Worm (Caenorhabditis elegans) whole organism, young adult: ENCODE data around the gene cyp-14A3.
A peak's percentile ranks its signal among the peaks of the same experiment; 100 is the strongest.

ENCODE experiments used
- B0019.2 ChIP-seq: fragments of 200-800 bp; sonication (Bioruptor generic); conservative IDR thresholded peaks from 2 replicates; pipeline ENCODE4 v1.3.6; 2022; ENCODE audit warnings: missing genetic modification reagents, missing genetic modification characterization, missing compliant biosample characterization
- B0261.1 ChIP-seq: sonication (generic microtip); optimal IDR thresholded peaks from 2 replicates; lab custom pipeline; 2016; ENCODE audit warnings: mild to moderate bottlenecking, missing genetic modification characterization, moderate library complexity, missing compliant biosample characterization
- C17E4.6 ChIP-seq: fragments of 200-800 bp; sonication (Bioruptor generic); IDR thresholded peaks from 2 replicates; pipeline ENCODE4 v1.3.6; 2022; ENCODE audit warnings: missing genetic modification reagents, missing genetic modification characterization, missing compliant biosample characterization
- F22D6.2 ChIP-seq: sonication (generic microtip); optimal IDR thresholded peaks from 2 replicates; lab custom pipeline; 2016; ENCODE audit warnings: mild to moderate bottlenecking, missing genetic modification characterization, missing compliant biosample characterization
- F23B12.7 ChIP-seq: sonication (generic microtip); optimal IDR thresholded peaks from 2 replicates; lab custom pipeline; 2017; ENCODE audit warnings: missing genetic modification characterization, mild to moderate bottlenecking, missing compliant biosample characterization, antibody characterized with exemption, moderate library complexity; ENCODE audit not compliant: insufficient read depth
- F37B4.10 ChIP-seq: fragments of 200-800 bp; sonication (Bioruptor generic); IDR thresholded peaks from 2 replicates; pipeline ENCODE4 v1.3.6; 2022; ENCODE audit warnings: missing genetic modification characterization, missing compliant biosample characterization
- F55B11.4 ChIP-seq: sonication (generic microtip); optimal IDR thresholded peaks from 2 replicates; lab custom pipeline; 2016; ENCODE audit warnings: missing compliant biosample characterization, missing genetic modification characterization, borderline replicate concordance; ENCODE audit not compliant: insufficient read depth
- K12H6.12 ChIP-seq: fragments of 200-800 bp; sonication (Bioruptor generic); optimal IDR thresholded peaks from 2 replicates; lab custom pipeline; 2018; ENCODE audit warnings: mild to moderate bottlenecking, missing genetic modification characterization, missing compliant biosample characterization
- T07F8.4 ChIP-seq: sonication (generic microtip); optimal IDR thresholded peaks from 2 replicates; lab custom pipeline; 2016; ENCODE audit warnings: mild to moderate bottlenecking, missing genetic modification characterization, moderate library complexity, missing compliant biosample characterization
- Y53G8AR.9 ChIP-seq: fragments of 200-800 bp; sonication (Bioruptor generic); conservative IDR thresholded peaks from 2 replicates; pipeline ENCODE4 v1.3.6; 2022; ENCODE audit warnings: missing genetic modification reagents, missing genetic modification characterization, missing compliant biosample characterization
- Y67H2A.10 ChIP-seq: fragments of 200-800 bp; sonication (Bioruptor generic); conservative IDR thresholded peaks from 2 replicates; pipeline ENCODE4 v1.3.6; 2022; ENCODE audit warnings: missing genetic modification reagents, missing genetic modification characterization, missing compliant biosample characterization
- Y95B8A.8 ChIP-seq: fragments of 200-800 bp; sonication (Bioruptor generic); IDR thresholded peaks from 2 replicates; pipeline ENCODE4 v1.3.6; 2022; ENCODE audit warnings: missing genetic modification reagents, missing genetic modification characterization, missing compliant biosample characterization
- akir-1 ChIP-seq: fragments of 200-800 bp; sonication (Bioruptor generic); optimal IDR thresholded peaks from 2 replicates; lab custom pipeline; 2018; ENCODE audit warnings: mild to moderate bottlenecking, missing genetic modification characterization, moderate library complexity, missing compliant biosample characterization
- aptf-3 ChIP-seq: fragments of 200-800 bp; sonication (Bioruptor generic); IDR thresholded peaks from 2 replicates; pipeline ENCODE4 v1.3.6; 2022; ENCODE audit warnings: missing genetic modification characterization, missing compliant biosample characterization
- athp-1 ChIP-seq: sonication (generic microtip); optimal IDR thresholded peaks from 2 replicates; lab custom pipeline; 2017; ENCODE audit warnings: mild to moderate bottlenecking, missing genetic modification characterization, missing compliant biosample characterization
- attf-3 ChIP-seq: fragments of 200-800 bp; sonication (Bioruptor generic); conservative IDR thresholded peaks from 2 replicates; pipeline ENCODE4 v1.3.6; 2022; ENCODE audit warnings: missing genetic modification reagents, missing genetic modification characterization, missing compliant biosample characterization
- attf-5 ChIP-seq: fragments of 200-800 bp; sonication (Bioruptor generic); optimal IDR thresholded peaks from 2 replicates; lab custom pipeline; 2018; ENCODE audit warnings: mild to moderate bottlenecking, missing genetic modification characterization, missing compliant biosample characterization
- ccch-3 ChIP-seq: fragments of 200-800 bp; sonication (Bioruptor generic); optimal IDR thresholded peaks from 2 replicates; lab custom pipeline; 2018; ENCODE audit warnings: mild to moderate bottlenecking, missing genetic modification characterization, missing compliant biosample characterization
- cebp-1 ChIP-seq, 2 experiments: fragments of 200-800 bp in 1 of 2; sonication (Bioruptor generic) in 1 of 2; sonication (generic microtip) in 1 of 2; IDR thresholded peaks in 1 of 2; optimal IDR thresholded peaks in 1 of 2; 2 replicates each; pipeline versions ENCODE4 v1.3.6 to Lab custom; 2017 to 2022; ENCODE audit warnings: missing compliant biosample characterization in 2 of 2, missing genetic modification characterization in 2 of 2, mild to moderate bottlenecking in 1 of 2, missing genetic modification reagents in 1 of 2, moderate library complexity in 1 of 2
- chd-7 ChIP-seq: sonication (generic microtip); optimal IDR thresholded peaks from 2 replicates; lab custom pipeline; 2016; ENCODE audit warnings: mild to moderate bottlenecking, missing genetic modification characterization, moderate library complexity, missing compliant biosample characterization
- efl-1 ChIP-seq: fragments of 150-350 bp; optimal IDR thresholded peaks from 2 replicates; lab custom pipeline; 2014; ENCODE audit warnings: missing biosample characterization, missing genetic modification reagents, missing genetic modification characterization
- hlh-12 ChIP-seq: sonication (generic microtip); optimal IDR thresholded peaks from 2 replicates; lab custom pipeline; 2016; ENCODE audit warnings: missing genetic modification characterization, missing compliant biosample characterization
- hlh-26 ChIP-seq: fragments of 200-800 bp; sonication (Bioruptor generic); conservative IDR thresholded peaks from 2 replicates; pipeline ENCODE4 v1.3.6; 2022; ENCODE audit warnings: missing genetic modification reagents, missing genetic modification characterization, missing compliant biosample characterization
- hmg-1.2 ChIP-seq: fragments of 200-800 bp; sonication (Bioruptor generic); IDR thresholded peaks from 2 replicates; pipeline ENCODE4 v1.3.6; 2022; ENCODE audit warnings: missing genetic modification reagents, missing genetic modification characterization, missing compliant biosample characterization
- hrde-1 ChIP-seq: sonication (generic microtip); optimal IDR thresholded peaks from 2 replicates; lab custom pipeline; 2016; ENCODE audit warnings: missing genetic modification characterization, mild to moderate bottlenecking, missing compliant biosample characterization, moderate library complexity, missing genotype, missing genetic modification reagents, borderline replicate concordance
- lag-1 ChIP-seq: fragments of 200-800 bp; sonication (Bioruptor generic); IDR thresholded peaks from 2 replicates; pipeline ENCODE4 v1.3.6; 2022; ENCODE audit warnings: missing genetic modification reagents, missing genetic modification characterization, missing compliant biosample characterization
- let-607 ChIP-seq, 2 experiments: fragments of 200-800 bp in 1 of 2; sonication (Bioruptor generic) in 1 of 2; sonication (generic microtip) in 1 of 2; optimal IDR thresholded peaks; 2 replicates each; lab custom pipeline; 2016 to 2018; ENCODE audit warnings: mild to moderate bottlenecking in 2 of 2, missing compliant biosample characterization in 2 of 2, missing genetic modification characterization in 2 of 2, moderate library complexity in 2 of 2, missing genotype in 1 of 2
- lin-35 ChIP-seq, 3 experiments: fragments of 150-350 bp in 2 of 3; sonication (generic microtip) in 1 of 3; optimal IDR thresholded peaks; 2 replicates each; lab custom pipeline; 2014 to 2018; ENCODE audit warnings: missing biosample characterization in 3 of 3, missing genetic modification characterization in 3 of 3, missing genetic modification reagents in 3 of 3
- lin-54 ChIP-seq: fragments of 200-800 bp; sonication (Bioruptor generic); optimal IDR thresholded peaks from 2 replicates; lab custom pipeline; 2018; ENCODE audit warnings: mild to moderate bottlenecking, missing genetic modification characterization, missing compliant biosample characterization
- lsl-1 ChIP-seq: fragments of 200-800 bp; sonication (Bioruptor generic); optimal IDR thresholded peaks from 2 replicates; lab custom pipeline; 2018; ENCODE audit warnings: mild to moderate bottlenecking, missing genetic modification characterization, moderate library complexity, missing compliant biosample characterization
- madf-10 ChIP-seq: sonication (generic microtip); optimal IDR thresholded peaks from 2 replicates; lab custom pipeline; 2016; ENCODE audit warnings: mild to moderate bottlenecking, missing genetic modification characterization, missing compliant biosample characterization
- madf-6 ChIP-seq: fragments of 200-800 bp; sonication (Bioruptor generic); IDR thresholded peaks from 2 replicates; pipeline ENCODE4 v1.3.6; 2022; ENCODE audit warnings: missing genetic modification reagents, missing genetic modification characterization, missing compliant biosample characterization
- madf-8 ChIP-seq: fragments of 200-800 bp; sonication (Bioruptor generic); conservative IDR thresholded peaks from 2 replicates; pipeline ENCODE4 v1.3.6; 2022; ENCODE audit warnings: missing genetic modification reagents, missing genetic modification characterization, missing compliant biosample characterization
- mxl-1 ChIP-seq: sonication (generic microtip); optimal IDR thresholded peaks from 2 replicates; lab custom pipeline; 2016; ENCODE audit warnings: missing genetic modification characterization, missing compliant biosample characterization
- nhr-90 ChIP-seq: sonication (generic microtip); optimal IDR thresholded peaks from 2 replicates; lab custom pipeline; 2016; ENCODE audit warnings: missing genotype, mild to moderate bottlenecking, missing genetic modification characterization, missing compliant biosample characterization
- repo-1 ChIP-seq: sonication (generic microtip); optimal IDR thresholded peaks from 2 replicates; lab custom pipeline; 2017; ENCODE audit warnings: mild to moderate bottlenecking, missing genetic modification characterization, missing compliant biosample characterization
- rpc-1 ChIP-seq, 2 experiments: fragments of 150-350 bp in 1 of 2; sonication (generic microtip) in 1 of 2; optimal IDR thresholded peaks; 2 replicates each; lab custom pipeline; 2014 to 2018; ENCODE audit warnings: missing biosample characterization in 1 of 2, missing genetic modification characterization in 1 of 2, missing genetic modification reagents in 1 of 2, missing genotype in 1 of 2
- sdz-38 ChIP-seq: sonication (generic microtip); optimal IDR thresholded peaks from 2 replicates; lab custom pipeline; 2016; ENCODE audit warnings: missing genotype, missing genetic modification characterization, missing compliant biosample characterization
- snpc-4 ChIP-seq, 5 experiments: fragments of 150-350 bp in 1 of 5; sonication (generic microtip) in 4 of 5; optimal IDR thresholded peaks; 2 replicates each; lab custom pipeline; 2014 to 2018; ENCODE audit warnings: missing genetic modification characterization in 5 of 5, missing biosample characterization in 3 of 5, antibody characterized with exemption in 2 of 5, mild to moderate bottlenecking in 2 of 5, missing compliant biosample characterization in 2 of 5, missing genotype in 2 of 5, moderate library complexity in 2 of 5, missing genetic modification reagents in 1 of 5
- somi-1 ChIP-seq: fragments of 200-800 bp; sonication (Bioruptor generic); optimal IDR thresholded peaks from 2 replicates; lab custom pipeline; 2018; ENCODE audit warnings: mild to moderate bottlenecking, missing genetic modification characterization, missing compliant biosample characterization
- tbp1 ChIP-seq: fragments of 200-800 bp; sonication (Bioruptor generic); optimal IDR thresholded peaks from 2 replicates; lab custom pipeline; 2018; ENCODE audit warnings: mild to moderate bottlenecking, missing genetic modification characterization, missing compliant biosample characterization
- tbx-9 ChIP-seq: sonication (generic microtip); optimal IDR thresholded peaks from 2 replicates; lab custom pipeline; 2016; ENCODE audit warnings: borderline replicate concordance, missing genetic modification characterization, inconsistent platforms, missing compliant biosample characterization
- unc-130 ChIP-seq: sonication (generic microtip); optimal IDR thresholded peaks from 2 replicates; lab custom pipeline; 2016; ENCODE audit warnings: missing genetic modification reagents, missing genetic modification characterization, missing compliant biosample characterization
- ztf-18 ChIP-seq: sonication (generic microtip); optimal IDR thresholded peaks from 2 replicates; lab custom pipeline; 2016; ENCODE audit warnings: missing genotype, mild to moderate bottlenecking, missing genetic modification characterization, missing compliant biosample characterization
- ztf-28 ChIP-seq: fragments of 200-800 bp; sonication (Bioruptor generic); IDR thresholded peaks from 2 replicates; pipeline ENCODE4 v1.3.6; 2022; ENCODE audit warnings: missing genetic modification reagents, missing genetic modification characterization, missing compliant biosample characterization

cyp-14A3 gene

ce11 chrX:13264550-13264949 lies 9.5 kb downstream of the cyp-14A3 start (continued):
- TF ChIP-seq B0261.1 (tag; lab: Kevin White, UChicago): peak; percentile 97
- peak; percentile 16 for TF ChIP-seq ccch-3 (GFP tag; lab: Kevin White, UChicago)
- no peak for TF ChIP-seq lin-54 (GFP tag; lab: Kevin White, UChicago)
- TF ChIP-seq hlh-26 (GFP tag; lab: Robert Waterston, UW): no peak
- peak; percentile 72 for TF ChIP-seq F23B12.7 (tag; lab: Kevin White, UChicago)
- TF ChIP-seq akir-1: no peak
- TF ChIP-seq F22D6.2 (tag; lab: Kevin White, UChicago): peak; percentile 33
- no peak; the same call in none of the 2 replicates for TF ChIP-seq madf-6
- TF ChIP-seq somi-1 (GFP tag; lab: Kevin White, UChicago): peak; percentile 55
- peak; percentile 84 for TF ChIP-seq nhr-90
- no peak for TF ChIP-seq F55B11.4 (tag; lab: Kevin White, UChicago)
- peak; percentile 89; the same call in 1 of the 2 replicates for TF ChIP-seq F37B4.10 (GFP tag; lab: Robert Waterston, UW)
- no peak for TF ChIP-seq sdz-38 (tag; lab: Kevin White, UChicago)
- TF ChIP-seq madf-8 (GFP tag; lab: Robert Waterston, UW): 0 out of 2 replicates have a peak, but pooled peaks have one; percentile 21
- peak; percentile 60 for TF ChIP-seq ztf-18 (tag; lab: Kevin White, UChicago)
- TF ChIP-seq ztf-28 (GFP tag; lab: Robert Waterston, UW): peak; percentile 78; the same call in 1 of the 2 replicates
- peak; percentile 76 for TF ChIP-seq chd-7 (tag; lab: Kevin White, UChicago)
- TF ChIP-seq Y53G8AR.9: 0 out of 2 replicates have a peak, but pooled peaks have one; percentile 38
- TF ChIP-seq lag-1 (GFP tag; lab: Robert Waterston, UW): 0 out of 2 replicates have a peak, but pooled peaks have one; percentile 14
- peak; percentile 54; the same call in 1 of the 2 replicates for TF ChIP-seq attf-3
- TF ChIP-seq lsl-1 (GFP tag; lab: Kevin White, UChicago): no peak
- TF ChIP-seq B0019.2 (GFP tag; lab: Robert Waterston, UW): no peak
- TF ChIP-seq cebp-1 (GFP tag; IDR thresholded peaks at IDR 0.05; lab: Robert Waterston, UW): no peak; the same call in 1 of the 2 replicates
- no peak for TF ChIP-seq cebp-1 (tag; optimal IDR thresholded peaks at IDR 0.05; lab: Kevin White, UChicago)
- TF ChIP-seq efl-1: no peak
- no peak for TF ChIP-seq attf-5 (GFP tag; lab: Kevin White, UChicago)
- peak; percentile 48 for TF ChIP-seq repo-1
- TF ChIP-seq Y67H2A.10 (GFP tag; lab: Robert Waterston, UW): 0 out of 2 replicates have a peak, but pooled peaks have one; percentile 17
- peak; percentile 41 for TF ChIP-seq hlh-12 (tag; lab: Kevin White, UChicago)
- TF ChIP-seq madf-10 (tag; lab: Kevin White, UChicago): peak; percentile 64
- TF ChIP-seq lin-35 (GFP tag; optimal IDR thresholded peaks at IDR 0.05; lab: Kevin White, UChicago): peak in 1 of 3 experiments; percentile 20
- peak; percentile 24 for TF ChIP-seq athp-1
- TF ChIP-seq T07F8.4 (tag; lab: Kevin White, UChicago): peak; percentile 42
- peak; percentile 39 for TF ChIP-seq K12H6.12 (tag; lab: Kevin White, UChicago)
- no peak for TF ChIP-seq snpc-4 (GFP tag; optimal IDR thresholded peaks at IDR 0.05; lab: Kevin White, UChicago)
- TF ChIP-seq snpc-4 (tag; optimal IDR thresholded peaks at IDR 0.05; lab: Kevin White, UChicago): peak in 3 of 4 experiments; percentile 49 to 71 (median 71)
- TF ChIP-seq let-607 (tag; optimal IDR thresholded peaks at IDR 0.05; lab: Kevin White, UChicago): peak; percentile 0 to 52
- no peak for TF ChIP-seq tbx-9 (tag; lab: Kevin White, UChicago)
- TF ChIP-seq rpc-1 (optimal IDR thresholded peaks at IDR 0.05; lab: Kevin White, UChicago): peak; percentile 95
- peak; percentile 93 for TF ChIP-seq rpc-1 (tag; optimal IDR thresholded peaks at IDR 0.05; lab: Kevin White, UChicago)
- TF ChIP-seq aptf-3 (GFP tag; lab: Robert Waterston, UW): peak; percentile 79; the same call in 1 of the 2 replicates
- peak; percentile 97 for TF ChIP-seq tbp1 (GFP tag; lab: Kevin White, UChicago)
- peak; percentile 30 for TF ChIP-seq unc-130 (GFP tag; lab: Kevin White, UChicago)
- TF ChIP-seq C17E4.6 (GFP tag; lab: Robert Waterston, UW): no peak
- TF ChIP-seq Y95B8A.8: 0 out of 2 replicates have a peak, but pooled peaks have one; percentile 9
- TF ChIP-seq hrde-1 (tag; lab: Kevin White, UChicago): peak; percentile 61
- TF ChIP-seq hmg-1.2: peak; percentile 83
- peak; percentile 78 for TF ChIP-seq mxl-1 (tag; lab: Kevin White, UChicago)
